Worm (Caenorhabditis elegans): Measurements from ENCODE around the gene swip-10.

swip-10 gene

DNA sequence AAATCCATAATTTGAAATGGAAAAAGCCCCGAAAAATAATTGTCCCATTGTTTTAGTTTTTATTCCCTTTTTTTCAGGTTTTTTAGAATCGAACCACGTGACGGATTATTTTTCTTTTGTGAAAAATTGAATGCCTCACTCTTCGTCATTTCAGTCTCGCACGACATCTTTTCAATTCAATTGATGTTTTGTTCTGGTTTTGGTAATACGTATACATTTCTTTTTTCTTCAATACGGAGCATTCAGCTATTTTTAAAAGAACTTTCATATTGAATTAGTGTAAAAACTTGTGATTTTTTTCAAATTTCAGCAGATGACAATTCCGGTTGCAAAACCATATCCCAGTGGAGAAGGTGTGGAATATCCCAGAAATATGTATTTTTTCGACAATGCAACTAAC lies 53.3 kb downstream of the swip-10 start, which contains the start of gene F49H12.7:
F49H12.7 (plus strand) TSS at position 301 of the 400 bp plus-strand sequence.
- TF ChIP-seq nhr-28 (tag; optimal IDR thresholded peaks at IDR 0.05), result no peak
- no peak for TF ChIP-seq elt-3 (tag; optimal IDR thresholded peaks at IDR 0.05)
- TF ChIP-seq nhr-25 (tag; optimal IDR thresholded peaks at IDR 0.05), result no peak
- no peak for TF ChIP-seq R02D3.7 (tag; optimal IDR thresholded peaks at IDR 0.05)
- no peak for TF ChIP-seq ama-1 (optimal IDR thresholded peaks at IDR 0.05)
- no peak for TF ChIP-seq zag-1 (tag; optimal IDR thresholded peaks at IDR 0.05)
- TF ChIP-seq unc-39 (tag; optimal IDR thresholded peaks at IDR 0.05), result no peak
- TF ChIP-seq nhr-67 (tag; optimal IDR thresholded peaks at IDR 0.05), result no peak
- TF ChIP-seq ceh-16 (tag; optimal IDR thresholded peaks at IDR 0.05), result no peak
